Fruit fly (Drosophila melanogaster): ENCODE results near the gene bnk.

- TF ChIP-seq CG14965 (GFP tag; optimal IDR thresholded peaks at IDR 0.05; ENCODE audit: borderline replicate concordance) (no peak), CG16815 (GFP tag; optimal IDR thresholded peaks at IDR 0.05) (no peak), caup (GFP tag; optimal IDR thresholded peaks at IDR 0.05; ENCODE audit: severe bottlenecking) (no peak), wor (GFP tag; IDR thresholded peaks at IDR 0.05) (no peak)
These were observed 42.1 kb downstream of the bnk start, which contains the start of gene CG15564 for dm6 chr3R:31235262-31235661.
